4 worm cellular contexts compared by ENCODE assay signal in the genomic region with DNA sequence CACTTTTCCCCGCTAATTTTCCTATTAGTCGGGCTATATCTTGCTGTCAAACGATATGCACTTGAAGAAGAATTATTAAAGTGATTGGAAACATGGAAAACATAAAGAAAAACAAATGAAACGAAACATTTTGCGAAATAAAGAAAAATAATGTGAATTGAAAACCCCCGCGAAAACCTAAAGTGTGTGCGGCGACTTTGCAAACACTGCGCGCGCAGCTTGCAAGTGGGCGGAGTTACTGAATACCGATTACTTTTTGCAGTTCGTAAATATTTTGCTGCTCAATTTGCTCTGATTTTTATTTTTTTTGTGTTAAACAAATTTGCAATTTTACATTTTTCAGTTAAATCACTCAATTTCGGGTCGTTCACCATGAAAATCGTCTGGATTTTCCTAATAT.
TF ChIP-seq lines count a peak whose summit lies in the region.

A gene (plus strand): TSS at position 344 of the 400 bp plus-strand sequence.

TF ChIP-seq in whole organism, L2 larva, 48 proteins besides CTCF, POLR2A, EP300 and RAD21 (continued from another document):
- TF ChIP-seq nhr-11 (tag; optimal IDR thresholded peaks at IDR 0.05; lab: Kevin White, UChicago): no peak
- TF ChIP-seq ztf-4 (tag; optimal IDR thresholded peaks at IDR 0.05; lab: Kevin White, UChicago): peak; percentile 55
- no peak for TF ChIP-seq elt-1 (tag; optimal IDR thresholded peaks at IDR 0.05; lab: Kevin White, UChicago)
- TF ChIP-seq sma-9 (GFP tag; optimal IDR thresholded peaks at IDR 0.05; lab: Kevin White, UChicago): peak; percentile 71
- no peak for TF ChIP-seq sma-9 (tag; optimal IDR thresholded peaks at IDR 0.05; lab: Kevin White, UChicago)
- no peak for TF ChIP-seq peb-1 (tag; optimal IDR thresholded peaks at IDR 0.05; lab: Kevin White, UChicago)
- TF ChIP-seq ztf-1 (GFP tag; conservative IDR thresholded peaks at IDR 0.05; lab: Robert Waterston, UW): no peak
- no peak for TF ChIP-seq dmd-4 (tag; optimal IDR thresholded peaks at IDR 0.05; lab: Kevin White, UChicago)

TF ChIP-seq in whole organism, L4 larva, 104 proteins besides CTCF, POLR2A, EP300 and RAD21 (continued from another document and continues in another):
- TF ChIP-seq Y5F2A.4 (GFP tag; optimal IDR thresholded peaks at IDR 0.05; lab: Kevin White, UChicago) (no peak), lin-13 (GFP tag; optimal IDR thresholded peaks at IDR 0.05; lab: Kevin White, UChicago) (peak; percentile 46), lin-39 (tag; optimal IDR thresholded peaks at IDR 0.05; lab: Kevin White, UChicago) (no peak), aha-1 (tag; lab: Kevin White, UChicago) (peak; percentile 93), nhr-6 (tag; optimal IDR thresholded peaks at IDR 0.05; lab: Kevin White, UChicago) (peak; percentile 67), T26A8.4 (GFP tag; IDR thresholded peaks at IDR 0.05; lab: Robert Waterston, UW) (peak; percentile 77), daf-19 (GFP tag; conservative IDR thresholded peaks at IDR 0.05; lab: Robert Waterston, UW) (no peak), set-16 (GFP tag; IDR thresholded peaks at IDR 0.05; lab: Robert Waterston, UW) (no peak), tag-97 (GFP tag; IDR thresholded peaks at IDR 0.05; lab: Robert Waterston, UW) (no peak), mdt-29 (GFP tag; IDR thresholded peaks at IDR 0.05; lab: Robert Waterston, UW) (no peak), dmd-9 (GFP tag; IDR thresholded peaks at IDR 0.05; lab: Robert Waterston, UW) (no peak), lsy-2 (tag; optimal IDR thresholded peaks at IDR 0.05; lab: Kevin White, UChicago) (peak in 1 of 2 experiments; percentile 79), fkh-10 (GFP tag; optimal IDR thresholded peaks at IDR 0.05; lab: Kevin White, UChicago) (no peak), nhr-28 (tag; optimal IDR thresholded peaks at IDR 0.05; lab: Kevin White, UChicago) (peak; percentile 10), nhr-25 (tag; optimal IDR thresholded peaks at IDR 0.05; lab: Kevin White, UChicago; ENCODE audit: borderline replicate concordance, insufficient read depth) (no peak), aly-2 (tag; optimal IDR thresholded peaks at IDR 0.05; lab: Kevin White, UChicago) (no peak), tra-1 (GFP tag; IDR thresholded peaks at IDR 0.05; lab: Robert Waterston, UW) (no peak), Y105C5A.15 (GFP tag; IDR thresholded peaks at IDR 0.05; lab: Robert Waterston, UW) (no peak), F26F4.8 (GFP tag; conservative IDR thresholded peaks at IDR 0.05; lab: Robert Waterston, UW) (no peak), zip-2 (tag; optimal IDR thresholded peaks at IDR 0.05; lab: Kevin White, UChicago) (no peak), mxl-3 (GFP tag; optimal IDR thresholded peaks at IDR 0.05; lab: Kevin White, UChicago) (peak; percentile 21), nhr-42 (GFP tag; IDR thresholded peaks at IDR 0.05; lab: Robert Waterston, UW) (0 out of 2 replicates have a peak, but pooled peaks have one; percentile 48), sdz-12 (GFP tag; optimal IDR thresholded peaks at IDR 0.05; lab: Kevin White, UChicago) (no peak), gei-8 (GFP tag; optimal IDR thresholded peaks at IDR 0.05; lab: Kevin White, UChicago) (no peak), lim-7 (GFP tag; IDR thresholded peaks at IDR 0.05; lab: Robert Waterston, UW) (no peak), ZK546.5 (tag; optimal IDR thresholded peaks at IDR 0.05; lab: Kevin White, UChicago) (no peak), nhr-111 (GFP tag; optimal IDR thresholded peaks at IDR 0.05; lab: Kevin White, UChicago) (no peak), pha-4 (GFP tag; IDR thresholded peaks at IDR 0.05; lab: Robert Waterston, UW) (peak; percentile 37; the same call in 1 of the 2 replicates), pha-4 (tag; optimal IDR thresholded peaks at IDR 0.05; lab: Kevin White, UChicago) (no peak), ztf-7 (tag; optimal IDR thresholded peaks at IDR 0.05; lab: Kevin White, UChicago) (peak; percentile 44), hif-1 (tag; optimal IDR thresholded peaks at IDR 0.05; lab: Kevin White, UChicago) (peak in 1 of 2 experiments; percentile 74), spr-1 (tag; optimal IDR thresholded peaks at IDR 0.05; lab: Kevin White, UChicago) (peak; percentile 34), hmg-1.1 (GFP tag; IDR thresholded peaks at IDR 0.05; lab: Robert Waterston, UW) (peak; percentile 56; the same call in 1 of the 2 replicates), attf-4 (tag; optimal IDR thresholded peaks at IDR 0.05; lab: Kevin White, UChicago) (no peak), T20F7.1 (GFP tag; optimal IDR thresholded peaks at IDR 0.05; lab: Kevin White, UChicago) (no peak), mdl-1 (tag; optimal IDR thresholded peaks at IDR 0.05; lab: Kevin White, UChicago) (no peak), dve-1 (tag; optimal IDR thresholded peaks at IDR 0.05; lab: Kevin White, UChicago; ENCODE audit: insufficient read depth) (peak; percentile 59), ceh-44 (GFP tag; IDR thresholded peaks at IDR 0.05; lab: Robert Waterston, UW) (no peak), dpl-1 (GFP tag; optimal IDR thresholded peaks at IDR 0.05; lab: Kevin White, UChicago) (peak; percentile 85), php-3 (GFP tag; IDR thresholded peaks at IDR 0.05; lab: Robert Waterston, UW) (no peak), skn-1 (tag; optimal IDR thresholded peaks at IDR 0.05; lab: Kevin White, UChicago) (no peak)

TF ChIP-seq in whole organism, late embryonic, 69 proteins besides CTCF, POLR2A, EP300 and RAD21 (continued from another document and continues in another):
- peak; percentile 81 for TF ChIP-seq ceh-2 (tag; optimal IDR thresholded peaks at IDR 0.05; lab: Kevin White, UChicago)
- TF ChIP-seq K02D7.2 (tag; optimal IDR thresholded peaks at IDR 0.05; lab: Kevin White, UChicago): peak; percentile 61
- TF ChIP-seq ceh-45 (GFP tag; IDR thresholded peaks at IDR 0.05; lab: Robert Waterston, UW): peak; percentile 73; the same call in 1 of the 2 replicates
- TF ChIP-seq tbx-7 (tag; optimal IDR thresholded peaks at IDR 0.05; lab: Kevin White, UChicago): peak; percentile 39
- TF ChIP-seq unc-55 (GFP tag; optimal IDR thresholded peaks at IDR 0.05; lab: Kevin White, UChicago): no peak
- peak; percentile 45 for TF ChIP-seq unc-42 (tag; optimal IDR thresholded peaks at IDR 0.05; lab: Kevin White, UChicago)
- peak; percentile 89 for TF ChIP-seq pat-9 (tag; optimal IDR thresholded peaks at IDR 0.05; lab: Kevin White, UChicago)
- TF ChIP-seq hlh-15 (tag; optimal IDR thresholded peaks at IDR 0.05; lab: Kevin White, UChicago): peak; percentile 68
- TF ChIP-seq pag-3 (tag; optimal IDR thresholded peaks at IDR 0.05; lab: Kevin White, UChicago; ENCODE audit: borderline replicate concordance): no peak
- TF ChIP-seq ztf-16 (tag; optimal IDR thresholded peaks at IDR 0.05; lab: Kevin White, UChicago): peak; percentile 83
- TF ChIP-seq pha-2 (tag; optimal IDR thresholded peaks at IDR 0.05; lab: Kevin White, UChicago): peak; percentile 77
- no peak for TF ChIP-seq ama-1 (optimal IDR thresholded peaks at IDR 0.05; lab: Kevin White, UChicago)
- peak; percentile 91 for TF ChIP-seq hlh-6 (tag; optimal IDR thresholded peaks at IDR 0.05; lab: Kevin White, UChicago)
- TF ChIP-seq elt-2 (tag; optimal IDR thresholded peaks at IDR 0.05; lab: Kevin White, UChicago): peak; percentile 93
- peak; percentile 84 for TF ChIP-seq ceh-48 (tag; optimal IDR thresholded peaks at IDR 0.05; lab: Kevin White, UChicago)
- peak; percentile 75 for TF ChIP-seq ceh-34 (tag; optimal IDR thresholded peaks at IDR 0.05; lab: Kevin White, UChicago)
- TF ChIP-seq ceh-30 (tag; optimal IDR thresholded peaks at IDR 0.05; lab: Kevin White, UChicago): no peak
- peak; percentile 86 for TF ChIP-seq ceh-31 (tag; optimal IDR thresholded peaks at IDR 0.05; lab: Kevin White, UChicago)
- TF ChIP-seq rnt-1 (tag; optimal IDR thresholded peaks at IDR 0.05; lab: Kevin White, UChicago): peak; percentile 86
- peak; percentile 91 for TF ChIP-seq ceh-14 (tag; optimal IDR thresholded peaks at IDR 0.05; lab: Kevin White, UChicago)
- peak; percentile 48 for TF ChIP-seq npax-4 (tag; optimal IDR thresholded peaks at IDR 0.05; lab: Kevin White, UChicago)
- peak; percentile 39 for TF ChIP-seq sdc-2 (tag; optimal IDR thresholded peaks at IDR 0.05; lab: Kevin White, UChicago)
- TF ChIP-seq ahr-1 (tag; optimal IDR thresholded peaks at IDR 0.05; lab: Kevin White, UChicago): peak; percentile 71
- TF ChIP-seq sox-2 (GFP tag; IDR thresholded peaks at IDR 0.05; lab: Robert Waterston, UW): peak; percentile 44
- peak; percentile 86 for TF ChIP-seq ref-2 (tag; optimal IDR thresholded peaks at IDR 0.05; lab: Kevin White, UChicago)
- peak; percentile 66 for TF ChIP-seq unc-3 (GFP tag; conservative IDR thresholded peaks at IDR 0.05; lab: Robert Waterston, UW)
- TF ChIP-seq unc-3 (tag; optimal IDR thresholded peaks at IDR 0.05; lab: Kevin White, UChicago): peak; percentile 81
- TF ChIP-seq pros-1 (tag; optimal IDR thresholded peaks at IDR 0.05; lab: Kevin White, UChicago): no peak
- TF ChIP-seq fkh-10 (GFP tag; optimal IDR thresholded peaks at IDR 0.05; lab: Kevin White, UChicago): no peak
- TF ChIP-seq elt-4 (tag; optimal IDR thresholded peaks at IDR 0.05; lab: Kevin White, UChicago): no peak
- TF ChIP-seq K09A11.1 (tag; optimal IDR thresholded peaks at IDR 0.05; lab: Kevin White, UChicago; ENCODE audit: insufficient read depth): peak; percentile 85
- TF ChIP-seq madf-2 (tag; optimal IDR thresholded peaks at IDR 0.05; lab: Kevin White, UChicago): peak; percentile 79
- peak; percentile 61 for TF ChIP-seq zip-5 (tag; optimal IDR thresholded peaks at IDR 0.05; lab: Kevin White, UChicago)
- TF ChIP-seq lim-6 (tag; optimal IDR thresholded peaks at IDR 0.05; lab: Kevin White, UChicago): no peak
- TF ChIP-seq mec-3 (tag; optimal IDR thresholded peaks at IDR 0.05; lab: Kevin White, UChicago; ENCODE audit: borderline replicate concordance): no peak
- peak; percentile 87 for TF ChIP-seq ceh-19 (GFP tag; optimal IDR thresholded peaks at IDR 0.05; lab: Kevin White, UChicago)
- peak; percentile 76 for TF ChIP-seq fax-1 (tag; optimal IDR thresholded peaks at IDR 0.05; lab: Kevin White, UChicago)
- peak; percentile 88 for TF ChIP-seq tbx-2 (tag; optimal IDR thresholded peaks at IDR 0.05; lab: Kevin White, UChicago)
- no peak for TF ChIP-seq hlh-30 (tag; optimal IDR thresholded peaks at IDR 0.05; lab: Kevin White, UChicago; ENCODE audit: insufficient read depth)
- peak; percentile 66 for TF ChIP-seq T23F11.4 (GFP tag; optimal IDR thresholded peaks at IDR 0.05; lab: Kevin White, UChicago)
- peak; percentile 60 for TF ChIP-seq syd-9 (tag; optimal IDR thresholded peaks at IDR 0.05; lab: Kevin White, UChicago)
- peak; percentile 74 for TF ChIP-seq nhr-232 (tag; optimal IDR thresholded peaks at IDR 0.05; lab: Kevin White, UChicago)

TF ChIP-seq in whole organism, mixed stage, embryonic, 35 proteins besides CTCF, POLR2A, EP300 and RAD21 (continued from another document):
- TF ChIP-seq lsy-2 (tag; optimal IDR thresholded peaks at IDR 0.05; lab: Kevin White, UChicago) (peak; percentile 65), mep-1 (tag; optimal IDR thresholded peaks at IDR 0.05; lab: Kevin White, UChicago) (peak; percentile 55), nhr-28 (tag; optimal IDR thresholded peaks at IDR 0.05; lab: Kevin White, UChicago) (peak; percentile 41), ceh-39 (tag; optimal IDR thresholded peaks at IDR 0.05; lab: Kevin White, UChicago) (peak; percentile 42), cnd-1 (tag; optimal IDR thresholded peaks at IDR 0.05; lab: Kevin White, UChicago) (peak; percentile 85), nhr-2 (tag; optimal IDR thresholded peaks at IDR 0.05; lab: Kevin White, UChicago) (no peak), bed-3 (GFP tag; optimal IDR thresholded peaks at IDR 0.05; lab: Kevin White, UChicago) (peak; percentile 48), unc-62 (GFP tag; optimal IDR thresholded peaks at IDR 0.05; lab: Kevin White, UChicago) (no peak), M03D4.4 (tag; optimal IDR thresholded peaks at IDR 0.05; lab: Kevin White, UChicago) (peak; percentile 83)
